Fruit fly (Drosophila melanogaster) whole organism: Measurements from ENCODE around the gene Sxl.

Experiments
- CG8478 ChIP-seq: fragments of >200 bp; optimal IDR thresholded peaks from 2 replicates; lab custom pipeline; 2018; ENCODE audit warnings: inconsistent platforms
- Dll ChIP-seq: fragments of >200 bp; optimal IDR thresholded peaks from 2 replicates; lab custom pipeline; 2017
- EcR ChIP-seq, 2 experiments: fragments of >200 bp; optimal IDR thresholded peaks; 2 replicates each; lab custom pipeline; 2017; ENCODE audit warnings: missing biosample characterization in 2 of 2, missing genetic modification characterization in 2 of 2, missing genetic modification reagents in 2 of 2
- pan ChIP-seq: fragments of >200 bp; optimal IDR thresholded peaks from 2 replicates; lab custom pipeline; 2017
- psq ChIP-seq: fragments of >200 bp; optimal IDR thresholded peaks from 2 replicates; lab custom pipeline; 2017
- usp ChIP-seq: fragments of >200 bp; optimal IDR thresholded peaks from 2 replicates; lab custom pipeline; 2017; ENCODE audit warnings: missing biosample characterization, missing genetic modification characterization, mixed read lengths

Gene Sxl

dm6 chrX:7097859-7098303 lies at the start of gene Sxl:
TSS of gene Sxl (minus strand) at chrX:7098053.
- TF ChIP-seq pan (lab: Kevin White, UChicago) = no peak
- TF ChIP-seq psq (lab: Kevin White, UChicago) = no peak
- no peak for TF ChIP-seq CG8478

- TF ChIP-seq usp (GFP tag; lab: Kevin White, UChicago) (no peak), Dll (no peak), EcR (GFP tag; optimal IDR thresholded peaks at IDR 0.05; lab: Kevin White, UChicago) (no peak), pan (lab: Kevin White, UChicago) (no peak), CG8478 (no peak), psq (lab: Kevin White, UChicago) (no peak)
Observed at dm6 chrX:7141753-7142152, 43.9 kb upstream of the Sxl start.

dm6 chrX:7139952-7140351 lies 42.1 kb upstream of the Sxl start:
- no peak for TF ChIP-seq usp (GFP tag; lab: Kevin White, UChicago)
- no peak for TF ChIP-seq psq (lab: Kevin White, UChicago)
- TF ChIP-seq CG8478 = no peak
- TF ChIP-seq pan (lab: Kevin White, UChicago) = no peak

- no peak for TF ChIP-seq usp (GFP tag; lab: Kevin White, UChicago)
Observed at dm6 chrX:7137423-7137822, 39.6 kb upstream of the Sxl start, which contains the start of gene Cph. TSS of gene Cph (plus strand) at chrX:7137723.

- TF ChIP-seq pan (lab: Kevin White, UChicago) (no peak), CG8478 (no peak), Dll (no peak), EcR (GFP tag; optimal IDR thresholded peaks at IDR 0.05; lab: Kevin White, UChicago) (no peak), usp (GFP tag; lab: Kevin White, UChicago) (no peak), psq (lab: Kevin White, UChicago) (no peak)
Observed at dm6 chrX:7124474-7124873, 26.6 kb upstream of the Sxl start.

- TF ChIP-seq pan (lab: Kevin White, UChicago) (no peak), CG8478 (no peak), Dll (no peak), EcR (GFP tag; optimal IDR thresholded peaks at IDR 0.05; lab: Kevin White, UChicago) (no peak), usp (GFP tag; lab: Kevin White, UChicago) (no peak), psq (lab: Kevin White, UChicago) (no peak)
Observed at dm6 chrX:7122002-7122401, 24.1 kb upstream of the Sxl start.

- TF ChIP-seq pan (lab: Kevin White, UChicago) (no peak), usp (GFP tag; lab: Kevin White, UChicago) (no peak), EcR (GFP tag; optimal IDR thresholded peaks at IDR 0.05; lab: Kevin White, UChicago) (no peak), psq (lab: Kevin White, UChicago) (no peak)
Observed at dm6 chrX:7120168-7120567, 22.3 kb upstream of the Sxl start.

dm6 chrX:7117729-7118128 lies 19.9 kb upstream of the Sxl start:
- TF ChIP-seq usp (GFP tag; lab: Kevin White, UChicago) = no peak
- TF ChIP-seq CG8478 = no peak
- TF ChIP-seq psq (lab: Kevin White, UChicago) = no peak

- TF ChIP-seq psq (lab: Kevin White, UChicago) (no peak), EcR (GFP tag; optimal IDR thresholded peaks at IDR 0.05; lab: Kevin White, UChicago) (no peak), pan (lab: Kevin White, UChicago) (no peak), usp (GFP tag; lab: Kevin White, UChicago) (no peak), CG8478 (no peak), Dll (no peak)
Observed at dm6 chrX:7110890-7111289, 13.0 kb upstream of the Sxl start.

- no peak for TF ChIP-seq Dll
- no peak for TF ChIP-seq EcR (GFP tag; optimal IDR thresholded peaks at IDR 0.05; lab: Kevin White, UChicago)
- TF ChIP-seq usp (GFP tag; lab: Kevin White, UChicago) = no peak
- TF ChIP-seq psq (lab: Kevin White, UChicago) = no peak
- TF ChIP-seq CG8478 = no peak
- TF ChIP-seq pan (lab: Kevin White, UChicago) = no peak
Observed at dm6 chrX:7109793-7110606, 12.1 kb upstream of the Sxl start, which contains the start of gene fz4. TSS of gene fz4 (minus strand) at chrX:7110321.

- no peak for TF ChIP-seq usp (GFP tag; lab: Kevin White, UChicago)
- no peak for TF ChIP-seq pan (lab: Kevin White, UChicago)
- no peak for TF ChIP-seq EcR (GFP tag; optimal IDR thresholded peaks at IDR 0.05; lab: Kevin White, UChicago)
- TF ChIP-seq psq (lab: Kevin White, UChicago) = no peak
- no peak for TF ChIP-seq CG8478
- TF ChIP-seq Dll = no peak
Observed at dm6 chrX:7105533-7105932, 7.7 kb upstream of the Sxl start.

- no peak for TF ChIP-seq CG8478
- TF ChIP-seq usp (GFP tag; lab: Kevin White, UChicago) = no peak
- no peak for TF ChIP-seq EcR (GFP tag; optimal IDR thresholded peaks at IDR 0.05; lab: Kevin White, UChicago)
- no peak for TF ChIP-seq psq (lab: Kevin White, UChicago)
- TF ChIP-seq pan (lab: Kevin White, UChicago) = no peak
- TF ChIP-seq Dll = no peak
Observed at dm6 chrX:7104400-7105068, 6.7 kb upstream of the Sxl start, which contains the start of the genes CG4617 and CG8300. TSS of gene CG4617 (minus strand) at chrX:7104491. TSS of gene CG8300 (plus strand) at chrX:7104885.
